Worm (Caenorhabditis elegans) whole organism, dauer: Measurements from ENCODE around the gene F38B6.4.

Experiments used
- unc-62 ChIP-seq: sonication (generic microtip); optimal IDR thresholded peaks from 2 replicates; lab custom pipeline; 2017; ENCODE audit warnings: missing biosample characterization, missing genetic modification reagents, missing genetic modification characterization

Gene F38B6.4

DNA sequence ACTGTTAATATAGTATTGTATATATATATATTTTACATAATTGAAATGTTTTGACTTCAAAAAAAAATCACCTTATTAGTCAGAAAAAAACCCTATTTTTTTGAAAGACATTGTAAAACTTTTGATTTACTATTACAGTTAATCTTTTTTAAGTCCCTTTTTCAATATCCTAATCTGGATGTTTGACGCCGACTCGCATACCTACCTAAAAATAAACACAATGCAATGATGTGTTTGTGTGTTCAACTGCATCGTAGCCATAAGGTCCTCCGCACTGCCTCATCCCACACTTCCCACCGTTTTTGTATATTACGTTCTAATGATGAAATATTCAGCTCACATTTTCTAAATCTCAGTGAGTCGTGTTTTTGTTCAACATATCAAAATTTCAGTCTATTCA, 18.7 kb downstream of the F38B6.4 start, which contains the start of gene F38B6.3:
Gene F38B6.3 (plus strand): TSS at position 301 of the 400 bp plus-strand sequence.
- TF ChIP-seq unc-62 (GFP tag; lab: Kevin White, UChicago) = no peak

- TF ChIP-seq unc-62 (GFP tag; lab: Kevin White, UChicago) = no peak
Observed at ce11 chrX:6698267-6698666, 23.6 kb downstream of the F38B6.4 start, which contains the start of the genes F38B6.7 and F38B6.2. F38B6.7 (minus strand) TSS chrX:6698367. F38B6.2 (plus strand) TSS chrX:6698533.

- TF ChIP-seq unc-62 (GFP tag; lab: Kevin White, UChicago) = no peak
Observed at ce11 chrX:6702249-6702648, 27.6 kb downstream of the F38B6.4 start, which contains the start of gene acr-2. acr-2 (plus strand) TSS chrX:6702549.

ce11 chrX:6705156-6705555, 30.5 kb downstream of the F38B6.4 start:
- TF ChIP-seq unc-62 (GFP tag; lab: Kevin White, UChicago) = no peak

- no peak for TF ChIP-seq unc-62 (GFP tag; lab: Kevin White, UChicago)
Observed at ce11 chrX:6709238-6709637, 34.6 kb downstream of the F38B6.4 start, which contains the start of gene acr-3. acr-3 (plus strand) TSS chrX:6709538.

DNA sequence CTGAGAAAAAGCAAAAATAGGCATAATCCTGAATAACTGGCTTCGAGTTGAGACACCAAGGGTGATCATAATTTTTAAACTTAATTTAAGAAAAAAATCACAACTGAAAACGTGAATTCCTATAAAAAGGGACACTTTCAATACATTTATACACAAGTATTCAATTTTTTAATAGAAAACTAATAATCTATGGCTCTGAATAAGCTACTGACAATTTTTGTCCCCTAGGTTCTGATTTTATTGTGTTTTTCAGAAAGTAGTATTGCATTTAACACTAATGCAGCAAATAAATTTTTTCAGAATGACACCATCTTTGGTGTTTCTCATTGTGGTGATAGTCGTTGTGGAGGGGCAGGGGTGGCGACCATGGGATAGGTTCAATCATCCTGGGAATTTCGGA, 38.6 kb downstream of the F38B6.4 start, which contains the start of gene nas-11:
Gene nas-11 (plus strand): TSS at position 301 of the 400 bp plus-strand sequence.
- no peak for TF ChIP-seq unc-62 (GFP tag; lab: Kevin White, UChicago)

- TF ChIP-seq unc-62 (GFP tag; lab: Kevin White, UChicago) = no peak
Observed at ce11 chrX:6718595-6718994, 43.9 kb downstream of the F38B6.4 start, which contains the start of gene smf-2. smf-2 (minus strand) TSS chrX:6718695.

ce11 chrX:6722966-6723365, 48.3 kb downstream of the F38B6.4 start, which contains the start of gene smf-1:
smf-1 (minus strand) TSS chrX:6723066.
- TF ChIP-seq unc-62 (GFP tag; lab: Kevin White, UChicago) = no peak

DNA sequence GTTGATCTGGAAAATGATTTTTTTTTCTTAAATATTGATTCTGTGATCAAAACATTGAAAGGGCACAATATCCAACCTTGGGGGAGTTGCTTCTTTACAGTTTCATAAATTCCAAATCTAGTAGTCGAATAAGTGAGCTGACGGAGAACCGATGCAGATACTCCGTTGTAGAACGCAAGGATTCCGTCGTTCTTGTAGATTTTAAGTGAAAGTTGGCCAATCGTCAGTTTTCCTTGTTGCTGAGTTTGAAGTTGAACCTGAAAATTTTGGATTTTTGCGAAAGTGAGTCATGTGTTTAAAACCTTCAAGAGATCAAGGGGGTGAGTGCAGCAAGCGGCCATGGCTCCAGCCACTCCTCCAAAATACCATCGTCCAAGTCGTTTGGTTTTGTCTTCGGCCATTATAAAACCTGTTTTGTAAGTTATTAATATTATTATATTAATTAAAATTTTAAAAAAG, 50.6 kb downstream of the F38B6.4 start, which contains the start of gene slc-25A10:
Gene slc-25A10 (minus strand): TSS at position 409 of the 459 bp plus-strand sequence.
- no peak for TF ChIP-seq unc-62 (GFP tag; lab: Kevin White, UChicago)

DNA sequence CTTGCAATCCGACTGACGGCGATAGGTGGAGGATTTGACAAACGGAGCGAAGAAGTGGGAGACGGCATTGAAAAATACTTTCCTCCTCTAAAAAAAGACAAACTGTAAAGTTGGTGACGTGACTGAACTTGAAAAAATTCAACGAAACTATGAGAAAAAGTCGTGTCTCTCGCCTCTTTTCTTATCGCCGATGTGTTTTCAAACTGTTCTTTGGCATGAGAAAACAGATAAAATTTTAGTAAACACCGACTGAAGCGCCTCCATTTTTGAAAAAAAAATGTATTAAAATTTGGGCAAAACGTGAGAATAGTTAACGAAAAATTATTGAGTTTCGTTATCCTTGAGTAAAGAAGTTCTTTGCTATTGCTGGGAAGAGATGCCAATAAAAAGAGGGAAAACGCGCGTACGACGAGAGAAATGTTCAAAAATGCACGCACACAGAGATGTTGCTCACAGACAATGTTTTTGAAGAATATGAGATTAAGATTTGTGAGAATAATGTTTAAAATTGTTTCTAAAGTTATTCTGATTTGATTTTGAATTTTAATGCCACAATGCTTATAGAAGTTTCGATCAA, 54.2 kb downstream of the F38B6.4 start:
- no peak for TF ChIP-seq unc-62 (GFP tag; lab: Kevin White, UChicago)
